Fruit fly (Drosophila melanogaster) whole organism, embryonic: ENCODE results near the gene Vdup1.
A peak's percentile ranks its signal among the peaks of the same experiment; 100 is the strongest.

ENCODE experiments used
- Abd-B ChIP-seq: fragments of 200-800 bp; sonication (Bioruptor generic); optimal IDR thresholded peaks from 2 replicates; lab custom pipeline; 2018; ENCODE audit warnings: missing biosample characterization, mild to moderate bottlenecking, missing genetic modification characterization, moderate library complexity
- BEAF-32 ChIP-seq: fragments of 200-800 bp; sonication (Bioruptor generic); optimal IDR thresholded peaks from 3 replicates; lab custom pipeline; 2017; ENCODE audit warnings: missing biosample characterization, missing genetic modification characterization, mild to moderate bottlenecking, moderate library complexity, missing genetic modification reagents
- Blimp-1 ChIP-seq: fragments of 200-800 bp; sonication (Bioruptor generic); optimal IDR thresholded peaks from 3 replicates; lab custom pipeline; 2018; ENCODE audit warnings: missing biosample characterization, missing genetic modification characterization, mild to moderate bottlenecking, moderate library complexity, missing genetic modification reagents
- CG10147 ChIP-seq: fragments of 200-800 bp; sonication (Bioruptor generic); optimal IDR thresholded peaks from 2 replicates; lab custom pipeline; 2019; ENCODE audit warnings: missing biosample characterization, mild to moderate bottlenecking, missing genetic modification characterization, moderate library complexity
- CG10274 ChIP-seq: fragments of 200-800 bp; sonication (Bioruptor generic); optimal IDR thresholded peaks from 3 replicates; lab custom pipeline; 2017; ENCODE audit warnings: missing biosample characterization, mild to moderate bottlenecking, missing genetic modification characterization
- CG12769 ChIP-seq: fragments of 200-800 bp; sonication (Bioruptor generic); optimal IDR thresholded peaks from 2 replicates; lab custom pipeline; 2019; ENCODE audit warnings: missing biosample characterization, mild to moderate bottlenecking, missing genetic modification characterization, moderate library complexity
- CG14710 ChIP-seq: fragments of 200-800 bp; sonication (Bioruptor generic); optimal IDR thresholded peaks from 3 replicates; lab custom pipeline; 2019; ENCODE audit warnings: missing biosample characterization, mild to moderate bottlenecking, missing genetic modification characterization, moderate library complexity
- CG15269 ChIP-seq: fragments of 200-800 bp; sonication (Bioruptor generic); optimal IDR thresholded peaks from 2 replicates; lab custom pipeline; 2018; ENCODE audit warnings: missing biosample characterization, mild to moderate bottlenecking, missing genetic modification characterization, moderate library complexity
- CG15601 ChIP-seq: fragments of 200-800 bp; sonication (Bioruptor generic); optimal IDR thresholded peaks from 3 replicates; lab custom pipeline; 2019; ENCODE audit warnings: missing biosample characterization, mild to moderate bottlenecking, missing genetic modification characterization, moderate library complexity
- CG15696 ChIP-seq: fragments of 200-800 bp; sonication (Bioruptor generic); optimal IDR thresholded peaks from 2 replicates; lab custom pipeline; 2019; ENCODE audit warnings: missing biosample characterization, mild to moderate bottlenecking, missing genetic modification characterization, moderate library complexity
- CG16863 ChIP-seq: fragments of 200-800 bp; sonication (Bioruptor generic); optimal IDR thresholded peaks from 3 replicates; lab custom pipeline; 2016; ENCODE audit warnings: missing biosample characterization, missing genetic modification characterization
- CG17186 ChIP-seq: fragments of 200-800 bp; sonication (Bioruptor generic); optimal IDR thresholded peaks from 3 replicates; lab custom pipeline; 2017; ENCODE audit warnings: missing biosample characterization, missing genetic modification reagents, missing genetic modification characterization
- CG1792 ChIP-seq: fragments of 200-800 bp; sonication (Bioruptor generic); optimal IDR thresholded peaks from 2 replicates; lab custom pipeline; 2016; ENCODE audit warnings: missing biosample characterization, missing genetic modification characterization
- CG31441 ChIP-seq: fragments of 200-800 bp; sonication (Bioruptor generic); IDR thresholded peaks from 2 replicates; pipeline ENCODE4 v1.3.6; 2022; ENCODE audit warnings: missing biosample characterization, missing genetic modification characterization
- CG34224 ChIP-seq: fragments of 200-800 bp; sonication (Bioruptor generic); IDR thresholded peaks from 3 replicates; pipeline ENCODE4 v1.3.6; 2022; ENCODE audit warnings: missing biosample characterization, missing genetic modification characterization; ENCODE audit not compliant: partially characterized antibody
- CG4328 ChIP-seq: fragments of 200-800 bp; sonication (Bioruptor generic); optimal IDR thresholded peaks from 3 replicates; lab custom pipeline; 2017; ENCODE audit warnings: missing biosample characterization, missing genetic modification reagents, missing genetic modification characterization
- CG6765 ChIP-seq: fragments of 200-800 bp; sonication (Bioruptor generic); optimal IDR thresholded peaks from 3 replicates; lab custom pipeline; 2017; ENCODE audit warnings: missing biosample characterization, mild to moderate bottlenecking, missing genetic modification characterization
- CG7745 ChIP-seq: fragments of 200-800 bp; sonication (Bioruptor generic); optimal IDR thresholded peaks from 2 replicates; lab custom pipeline; 2018; ENCODE audit warnings: missing biosample characterization, mild to moderate bottlenecking, missing genetic modification characterization, moderate library complexity
- CG7839 ChIP-seq: fragments of 200-800 bp; sonication (Bioruptor generic); optimal IDR thresholded peaks from 3 replicates; lab custom pipeline; 2018; ENCODE audit warnings: missing biosample characterization, mild to moderate bottlenecking, missing genetic modification characterization, moderate library complexity
- CG8290 ChIP-seq, 3 experiments: fragments of 200-800 bp; sonication (Bioruptor generic); optimal IDR thresholded peaks; 2 replicates each; lab custom pipeline; 2016 to 2019; ENCODE audit warnings: missing biosample characterization in 3 of 3, missing genetic modification characterization in 3 of 3, mild to moderate bottlenecking in 2 of 3, moderate library complexity in 1 of 3
- CG8359 ChIP-seq: fragments of 200-800 bp; sonication (Bioruptor generic); optimal IDR thresholded peaks from 2 replicates; lab custom pipeline; 2017; ENCODE audit warnings: missing biosample characterization, mild to moderate bottlenecking, missing genetic modification characterization, borderline replicate concordance
- Deaf1 ChIP-seq: fragments of 200-800 bp; optimal IDR thresholded peaks from 3 replicates; lab custom pipeline; 2019; ENCODE audit warnings: missing biosample characterization, mild to moderate bottlenecking, missing genetic modification characterization, moderate library complexity
- Dek ChIP-seq: fragments of 200-800 bp; sonication (Bioruptor generic); optimal IDR thresholded peaks from 3 replicates; lab custom pipeline; 2019; ENCODE audit warnings: missing biosample characterization, mild to moderate bottlenecking, missing genetic modification characterization, moderate library complexity
- GATAe ChIP-seq: fragments of 200-800 bp; sonication (Bioruptor generic); conservative IDR thresholded peaks from 2 replicates; pipeline ENCODE4 v1.3.6; 2022; ENCODE audit warnings: missing biosample characterization, missing genetic modification characterization
- Gsc ChIP-seq: fragments of 200-800 bp; sonication (Bioruptor generic); IDR thresholded peaks from 2 replicates; pipeline ENCODE4 v1.3.6; 2022; ENCODE audit warnings: missing biosample characterization, missing genetic modification characterization
- Hmx ChIP-seq: fragments of 200-800 bp; sonication (Bioruptor generic); optimal IDR thresholded peaks from 2 replicates; lab custom pipeline; 2016; ENCODE audit warnings: missing biosample characterization, missing genetic modification characterization
- Jarid2 ChIP-seq: fragments of 200-800 bp; sonication (Bioruptor generic); optimal IDR thresholded peaks from 3 replicates; lab custom pipeline; 2017; ENCODE audit warnings: mild to moderate bottlenecking, missing biosample characterization, missing genetic modification reagents, missing genetic modification characterization
- MBD-R2 ChIP-seq: fragments of 200-800 bp; sonication (Bioruptor generic); IDR thresholded peaks from 2 replicates; pipeline ENCODE4 v1.3.6; 2022; ENCODE audit warnings: missing biosample characterization, missing genetic modification characterization
- Meics ChIP-seq: fragments of 200-800 bp; sonication (Bioruptor generic); optimal IDR thresholded peaks from 2 replicates; lab custom pipeline; 2017; ENCODE audit warnings: missing biosample characterization, mild to moderate bottlenecking, missing genetic modification characterization
- Poxn ChIP-seq: fragments of 200-800 bp; sonication (Bioruptor generic); IDR thresholded peaks from 2 replicates; pipeline ENCODE4 v1.3.6; 2022; ENCODE audit warnings: missing biosample characterization, missing genetic modification characterization
- Vsx1 ChIP-seq: fragments of 200-800 bp; sonication (Bioruptor generic); optimal IDR thresholded peaks from 2 replicates; lab custom pipeline; 2017; ENCODE audit warnings: missing biosample characterization, mild to moderate bottlenecking, missing genetic modification characterization, missing genetic modification reagents
- Xbp1 ChIP-seq: fragments of 200-800 bp; sonication (Bioruptor generic); optimal IDR thresholded peaks from 3 replicates; lab custom pipeline; 2016; ENCODE audit warnings: missing biosample characterization, mild to moderate bottlenecking, missing genetic modification characterization
- abd-A ChIP-seq: fragments of 200-800 bp; sonication (Bioruptor generic); optimal IDR thresholded peaks from 3 replicates; lab custom pipeline; 2019; ENCODE audit warnings: missing biosample characterization, mild to moderate bottlenecking, missing genetic modification characterization, moderate library complexity
- ara ChIP-seq: fragments of 200-800 bp; sonication (Bioruptor generic); IDR thresholded peaks from 2 replicates; pipeline ENCODE4 v1.3.6; 2022; ENCODE audit warnings: missing biosample characterization, missing genetic modification characterization
- az2 ChIP-seq: fragments of 200-800 bp; sonication (Bioruptor generic); optimal IDR thresholded peaks from 3 replicates; lab custom pipeline; 2016; ENCODE audit warnings: missing biosample characterization, missing genetic modification characterization
- caup ChIP-seq: fragments of 200-800 bp; sonication (Bioruptor generic); optimal IDR thresholded peaks from 3 replicates; lab custom pipeline; 2017; ENCODE audit warnings: missing biosample characterization, mild to moderate bottlenecking, missing genetic modification characterization, moderate library complexity; ENCODE audit not compliant: severe bottlenecking
- dan ChIP-seq: fragments of 200-800 bp; sonication (Bioruptor generic); IDR thresholded peaks from 2 replicates; pipeline ENCODE4 v1.3.6; 2022; ENCODE audit warnings: missing biosample characterization, missing genetic modification characterization
- exex ChIP-seq: fragments of 200-800 bp; sonication (Bioruptor generic); optimal IDR thresholded peaks from 4 replicates; lab custom pipeline; 2018; ENCODE audit warnings: missing biosample characterization, mild to moderate bottlenecking, missing genetic modification characterization, moderate library complexity
- fd64A ChIP-seq: fragments of 200-800 bp; sonication (Bioruptor generic); optimal IDR thresholded peaks from 3 replicates; lab custom pipeline; 2018; ENCODE audit warnings: missing biosample characterization, mild to moderate bottlenecking, missing genetic modification characterization
- ftz-f1 ChIP-seq: fragments of 200-800 bp; sonication (Bioruptor generic); optimal IDR thresholded peaks from 2 replicates; lab custom pipeline; 2016; ENCODE audit warnings: missing biosample characterization, missing genetic modification characterization
- fu2 ChIP-seq: fragments of 200-800 bp; sonication (Bioruptor generic); optimal IDR thresholded peaks from 2 replicates; lab custom pipeline; 2016; ENCODE audit warnings: missing biosample characterization, missing genetic modification characterization
- gem ChIP-seq: fragments of 200-800 bp; sonication (Bioruptor generic); optimal IDR thresholded peaks from 2 replicates; lab custom pipeline; 2019; ENCODE audit warnings: missing biosample characterization, mild to moderate bottlenecking, missing genetic modification characterization, moderate library complexity
- pzg ChIP-seq: fragments of 200-800 bp; sonication (Bioruptor generic); optimal IDR thresholded peaks from 3 replicates; lab custom pipeline; 2018; ENCODE audit warnings: missing biosample characterization, mild to moderate bottlenecking, missing genetic modification characterization, moderate library complexity
- sens ChIP-seq: fragments of 200-800 bp; sonication (Bioruptor generic); peaks from one replicate; lab custom pipeline; 2016; ENCODE audit warnings: missing biosample characterization, missing genetic modification characterization
- sens-2 ChIP-seq: fragments of 200-800 bp; sonication (Bioruptor generic); IDR thresholded peaks from 2 replicates; pipeline ENCODE4 v1.3.6; 2022; ENCODE audit warnings: missing biosample characterization, missing genetic modification characterization
- slbo ChIP-seq: fragments of 200-800 bp; sonication (Bioruptor generic); IDR thresholded peaks from 2 replicates; pipeline ENCODE4 v1.3.6; 2022; ENCODE audit warnings: missing biosample characterization, missing genetic modification characterization
- tio ChIP-seq: fragments of 200-800 bp; sonication (Bioruptor generic); optimal IDR thresholded peaks from 2 replicates; lab custom pipeline; 2017; ENCODE audit warnings: missing biosample characterization, missing genetic modification characterization, inconsistent platforms
- zfh1 ChIP-seq: fragments of 200-800 bp; sonication (Bioruptor generic); IDR thresholded peaks from 3 replicates; pipeline ENCODE4 v1.3.6; 2022; ENCODE audit warnings: missing biosample characterization, missing genetic modification characterization

Vdup1 gene

dm6 chr3L:161833-162587, 16.8 kb downstream of the Vdup1 start (continued):
- no peak for TF ChIP-seq CG34224 (GFP tag; lab: Robert Waterston, UW)
- TF ChIP-seq CG8290 (GFP tag; optimal IDR thresholded peaks at IDR 0.05; lab: Kevin White, UChicago), result no peak
- no peak for TF ChIP-seq CG8290 (tag; optimal IDR thresholded peaks at IDR 0.05; lab: Kevin White, UChicago)
- no peak for TF ChIP-seq ftz-f1 (GFP tag; lab: Kevin White, UChicago)
- no peak for TF ChIP-seq CG6765 (GFP tag; lab: Kevin White, UChicago)
- no peak for TF ChIP-seq Deaf1 (tag; lab: Kevin White, UChicago)
- no peak for TF ChIP-seq az2 (GFP tag; lab: Kevin White, UChicago)
- TF ChIP-seq CG16863 (GFP tag; lab: Kevin White, UChicago), result no peak
- TF ChIP-seq fu2 (GFP tag; lab: Kevin White, UChicago), result no peak
- no peak for TF ChIP-seq MBD-R2 (GFP tag; lab: Robert Waterston, UW)
- no peak for TF ChIP-seq CG10147 (GFP tag; lab: Kevin White, UChicago)
- no peak for TF ChIP-seq pzg (GFP tag; lab: Kevin White, UChicago)
- peak; percentile 69 for TF ChIP-seq CG7745 (tag; lab: Kevin White, UChicago)
- no peak for TF ChIP-seq CG14710 (tag; lab: Kevin White, UChicago)
- TF ChIP-seq sens, result peak; percentile 69
- no peak for TF ChIP-seq dan
- no peak for TF ChIP-seq sens-2
- no peak for TF ChIP-seq zfh1
- no peak for TF ChIP-seq CG31441 (GFP tag; lab: Robert Waterston, UW)
- TF ChIP-seq CG17186 (GFP tag; lab: Kevin White, UChicago), result no peak
- TF ChIP-seq Meics (GFP tag; lab: Kevin White, UChicago), result no peak
- TF ChIP-seq exex (tag; lab: Kevin White, UChicago), result peak; percentile 82
- no peak for TF ChIP-seq CG10274 (GFP tag; lab: Kevin White, UChicago)
- TF ChIP-seq Poxn (GFP tag; lab: Robert Waterston, UW), result no peak
- no peak for TF ChIP-seq Abd-B (GFP tag; lab: Kevin White, UChicago)
- TF ChIP-seq caup (GFP tag; lab: Kevin White, UChicago), result no peak
- TF ChIP-seq Gsc (GFP tag; lab: Robert Waterston, UW), result no peak
- no peak for TF ChIP-seq gem (tag; lab: Kevin White, UChicago)
- no peak for TF ChIP-seq Hmx (GFP tag; lab: Kevin White, UChicago)
- no peak for TF ChIP-seq Blimp-1 (GFP tag; lab: Kevin White, UChicago)
- TF ChIP-seq CG4328 (GFP tag; lab: Kevin White, UChicago), result no peak
- TF ChIP-seq tio (GFP tag; lab: Kevin White, UChicago), result no peak
- no peak for TF ChIP-seq CG7839 (tag; lab: Kevin White, UChicago)
- no peak for TF ChIP-seq CG1792 (GFP tag; lab: Kevin White, UChicago)
- TF ChIP-seq GATAe, result peak; percentile 39; the same call in 1 of the 2 replicates
- TF ChIP-seq Vsx1 (GFP tag; lab: Kevin White, UChicago), result no peak
- no peak for TF ChIP-seq CG8359 (GFP tag; lab: Kevin White, UChicago)
- TF ChIP-seq CG12769, result peak; percentile 2
- TF ChIP-seq BEAF-32 (GFP tag; lab: Kevin White, UChicago), result no peak
- TF ChIP-seq CG15269, result no peak
- TF ChIP-seq ara, result no peak
- TF ChIP-seq Jarid2 (GFP tag; lab: Kevin White, UChicago), result no peak
- no peak for TF ChIP-seq CG15601
- no peak for TF ChIP-seq abd-A
- no peak for TF ChIP-seq CG15696 (tag; lab: Kevin White, UChicago)
- TF ChIP-seq Dek (tag; lab: Kevin White, UChicago), result no peak
- no peak for TF ChIP-seq slbo (GFP tag; lab: Robert Waterston, UW)
- no peak for TF ChIP-seq Xbp1 (GFP tag; lab: Kevin White, UChicago)
- no peak for TF ChIP-seq fd64A (GFP tag; lab: Kevin White, UChicago)
